Fruit fly (Drosophila melanogaster) S2 (cell line): ENCODE results near the gene SWIP.

Source experiments
- CG8478 ChIP-seq: fragments of >200 bp; optimal IDR thresholded peaks from 2 replicates; lab custom pipeline; 2018
- CTCF ChIP-seq, 2 experiments: fragments of >200 bp; optimal IDR thresholded peaks; 2 replicates each; lab custom pipeline; 2018

The SWIP gene

DNA sequence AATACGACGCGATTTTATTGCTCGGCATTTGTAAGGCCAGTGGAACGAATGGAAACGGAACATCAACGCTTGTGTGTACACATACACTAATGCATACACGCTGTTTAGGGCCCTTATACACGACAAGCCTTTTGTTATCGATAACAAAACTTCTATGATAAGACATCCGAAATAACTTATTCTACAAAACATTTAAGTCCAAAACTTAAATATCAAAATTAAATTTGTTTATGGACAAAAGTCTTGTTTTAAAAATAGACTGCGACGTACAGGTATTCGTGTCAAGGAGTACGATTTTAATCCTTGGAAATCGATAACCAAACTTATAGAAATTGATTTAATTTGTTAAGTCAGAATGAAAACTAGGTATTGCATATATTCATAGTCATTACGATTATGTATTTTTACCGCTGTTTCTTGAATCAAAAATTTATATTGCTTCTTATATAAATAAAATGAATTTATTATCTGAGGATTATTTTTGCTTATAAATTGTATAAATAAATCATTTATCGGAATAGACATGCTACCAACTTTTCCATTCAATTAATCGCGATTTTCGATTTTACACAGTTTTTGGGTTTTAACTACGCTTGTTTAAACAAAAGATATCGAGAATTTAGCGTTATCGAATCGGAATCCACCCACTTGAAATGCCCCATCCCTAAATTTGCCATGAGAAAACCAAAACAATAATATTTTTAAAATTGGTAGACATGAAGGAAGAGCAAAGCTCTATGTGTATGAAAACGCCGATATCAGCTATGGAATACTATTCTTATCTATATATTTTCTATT lies at the start of gene SWIP, which contains the start of gene CG9915:
Gene SWIP (plus strand): TSS at position 632 of the 798 bp plus-strand sequence.
Gene CG9915 (minus strand): TSS at position 61 of the 798 bp plus-strand sequence.
- TF ChIP-seq CTCF (optimal IDR thresholded peaks at IDR 0.05; lab: Kevin White, UChicago) (no peak), CG8478 (lab: Kevin White, UChicago) (no peak)

DNA sequence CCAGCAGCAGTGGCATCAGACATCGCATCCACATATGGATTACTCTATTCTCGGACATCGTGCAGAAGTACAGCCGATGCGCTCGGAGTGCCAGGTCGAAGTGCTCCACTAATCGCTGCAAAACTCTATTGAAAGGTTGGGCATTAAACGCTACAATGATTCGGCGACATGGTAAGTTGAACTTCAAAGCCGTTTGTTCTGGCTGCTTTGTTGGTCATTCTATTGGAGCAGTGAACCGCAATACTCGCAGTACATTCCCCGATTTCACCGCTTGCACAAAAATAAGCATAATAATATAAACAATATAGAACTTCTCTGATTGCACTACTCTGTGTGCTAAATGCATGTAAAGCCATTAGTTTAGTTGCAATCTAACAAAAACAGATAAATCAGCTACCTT lies 47.1 kb upstream of the SWIP start, which contains the start of gene CG12507:
Gene CG12507 (minus strand): TSS at position 101 of the 400 bp plus-strand sequence.
- TF ChIP-seq CG8478 (lab: Kevin White, UChicago) (no peak), CTCF (optimal IDR thresholded peaks at IDR 0.05; lab: Kevin White, UChicago) (no peak)

DNA sequence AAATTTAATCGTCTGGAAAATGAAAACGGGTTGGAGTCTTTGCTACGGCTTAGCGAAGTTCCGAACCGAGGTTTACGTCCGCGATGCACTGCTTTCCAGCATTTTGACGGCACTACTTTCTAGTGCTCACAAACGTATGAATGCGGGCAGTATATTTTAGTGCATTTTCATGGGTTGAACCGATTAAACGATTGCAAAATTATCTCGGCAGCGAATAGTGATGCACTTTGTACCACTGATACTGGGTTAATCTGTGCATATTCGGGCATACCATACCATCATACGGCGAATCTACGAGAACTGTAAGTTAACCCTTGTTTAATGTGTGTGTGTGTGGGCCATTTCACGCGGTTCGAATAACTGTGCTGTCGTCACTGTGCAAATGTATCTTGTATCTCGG lies 42.7 kb upstream of the SWIP start, which contains the start of gene Mfe2:
Gene Mfe2 (plus strand): TSS at position 157 of the 400 bp plus-strand sequence.
- TF ChIP-seq CG8478 (lab: Kevin White, UChicago) (no peak), CTCF (optimal IDR thresholded peaks at IDR 0.05; lab: Kevin White, UChicago) (peak; percentile 71 to 77)

DNA sequence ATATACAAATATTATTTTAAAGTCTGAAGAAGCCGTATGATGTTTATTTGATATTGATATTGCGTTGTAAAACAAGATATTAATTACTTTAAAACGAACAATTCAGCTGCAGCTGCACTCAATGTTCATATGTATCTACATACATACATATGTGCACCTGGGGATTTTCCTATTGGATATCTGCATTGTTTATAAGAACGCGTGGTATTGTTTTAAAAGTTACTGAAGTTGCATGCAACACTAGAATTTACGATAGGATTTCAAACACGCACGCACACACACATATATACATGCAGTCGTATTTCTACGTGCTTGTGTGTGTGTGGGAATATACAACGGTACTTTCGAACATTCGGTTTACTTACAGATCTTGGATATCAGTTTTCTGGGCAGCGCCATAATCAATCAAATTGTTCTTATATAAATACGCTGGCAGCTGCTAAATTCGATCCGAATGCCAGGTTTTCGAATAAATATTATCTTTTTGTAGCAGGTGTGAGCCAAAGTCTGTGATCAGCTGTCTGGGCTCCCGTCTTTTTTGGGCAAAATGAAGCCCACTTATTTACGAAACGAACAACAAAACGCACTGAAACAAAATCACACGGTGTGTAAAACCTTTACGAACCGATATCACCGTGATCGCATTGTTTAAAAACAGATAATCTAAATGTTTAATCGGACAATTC lies 38.2 kb upstream of the SWIP start:
- TF ChIP-seq CG8478 (lab: Kevin White, UChicago) (no peak), CTCF (optimal IDR thresholded peaks at IDR 0.05; lab: Kevin White, UChicago) (no peak)

DNA sequence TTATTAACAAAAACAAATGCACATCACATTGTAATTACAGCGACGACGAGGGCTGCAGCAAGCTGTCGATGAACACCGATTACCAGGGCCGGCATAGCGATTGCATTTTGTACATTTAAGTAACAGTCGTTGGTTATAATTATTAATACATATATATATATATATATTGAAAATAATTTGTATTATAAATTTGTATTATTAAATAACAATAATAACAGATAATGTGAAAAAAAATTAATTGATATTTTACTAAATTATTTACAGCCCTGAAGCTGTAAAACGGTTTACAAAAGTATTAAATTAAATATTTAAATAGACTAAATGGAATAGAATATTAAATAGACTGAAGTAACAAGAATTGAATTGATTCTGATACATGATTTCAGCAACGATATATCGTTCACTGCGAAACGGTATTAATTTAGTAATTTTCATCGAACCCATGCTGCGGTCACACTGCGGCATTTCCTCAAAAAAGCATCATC lies 37.6 kb upstream of the SWIP start, which contains the start of the genes kat80 and Prosalpha4:
Gene kat80 (minus strand): TSS at position 327 of the 485 bp plus-strand sequence.
Gene Prosalpha4 (plus strand): TSS at position 417 of the 485 bp plus-strand sequence.
- TF ChIP-seq CG8478 (lab: Kevin White, UChicago), result no peak
- no peak for TF ChIP-seq CTCF (optimal IDR thresholded peaks at IDR 0.05; lab: Kevin White, UChicago)

DNA sequence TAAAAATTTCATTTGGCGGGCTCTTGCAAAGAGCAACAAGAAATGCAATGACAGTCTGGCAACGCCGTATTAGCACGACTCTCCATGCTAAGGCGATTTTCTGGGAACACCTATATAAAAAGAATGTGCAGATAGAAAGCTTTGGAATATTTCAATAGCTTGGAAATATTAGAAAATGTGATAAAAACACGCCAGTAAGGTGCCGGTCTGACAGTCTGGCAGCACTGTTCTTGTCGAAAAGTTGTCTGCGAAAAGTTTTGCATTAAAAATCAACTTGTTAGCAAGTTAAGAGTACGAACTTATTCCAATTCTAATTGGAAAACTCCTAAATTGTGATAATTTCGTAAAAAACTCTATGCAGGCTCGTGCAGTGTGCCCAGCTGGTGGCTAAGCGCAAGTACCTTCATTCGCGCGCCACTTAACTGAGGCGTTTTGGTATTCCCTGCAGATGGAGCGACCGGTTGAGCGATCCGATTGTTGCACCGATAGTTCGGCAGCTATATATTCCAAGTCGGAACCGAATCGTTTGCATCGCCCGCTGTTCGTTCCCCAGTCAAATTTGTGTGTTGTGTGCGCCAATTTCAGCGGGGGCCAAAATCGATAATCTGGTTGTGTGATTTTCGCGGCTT lies 35.5 kb upstream of the SWIP start, which contains the start of gene eas:
Gene eas (plus strand): TSS at position 451 of the 629 bp plus-strand sequence.
- TF ChIP-seq CG8478 (lab: Kevin White, UChicago) (no peak), CTCF (optimal IDR thresholded peaks at IDR 0.05; lab: Kevin White, UChicago) (peak; percentile 20 to 36)

DNA sequence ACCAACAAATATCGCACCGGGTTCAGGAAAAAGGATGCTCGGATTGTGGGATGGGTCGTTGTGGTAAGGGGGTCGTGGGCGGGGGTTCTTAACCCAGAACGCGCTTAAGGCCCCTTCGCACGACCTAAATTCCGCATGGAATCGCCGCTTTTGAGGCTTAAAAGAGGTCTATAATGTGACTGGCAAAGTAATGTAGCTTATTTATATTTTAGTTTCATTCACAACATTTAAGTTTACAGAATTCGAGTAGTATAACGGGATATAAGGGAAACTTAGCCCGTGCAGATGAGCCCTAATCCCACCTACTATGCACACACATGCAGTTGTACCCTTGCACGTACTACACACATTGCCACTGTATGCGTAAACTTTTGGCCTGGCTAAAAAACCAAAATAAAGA lies 34.7 kb upstream of the SWIP start:
- TF ChIP-seq CTCF (optimal IDR thresholded peaks at IDR 0.05; lab: Kevin White, UChicago) (no peak), CG8478 (lab: Kevin White, UChicago) (no peak)

DNA sequence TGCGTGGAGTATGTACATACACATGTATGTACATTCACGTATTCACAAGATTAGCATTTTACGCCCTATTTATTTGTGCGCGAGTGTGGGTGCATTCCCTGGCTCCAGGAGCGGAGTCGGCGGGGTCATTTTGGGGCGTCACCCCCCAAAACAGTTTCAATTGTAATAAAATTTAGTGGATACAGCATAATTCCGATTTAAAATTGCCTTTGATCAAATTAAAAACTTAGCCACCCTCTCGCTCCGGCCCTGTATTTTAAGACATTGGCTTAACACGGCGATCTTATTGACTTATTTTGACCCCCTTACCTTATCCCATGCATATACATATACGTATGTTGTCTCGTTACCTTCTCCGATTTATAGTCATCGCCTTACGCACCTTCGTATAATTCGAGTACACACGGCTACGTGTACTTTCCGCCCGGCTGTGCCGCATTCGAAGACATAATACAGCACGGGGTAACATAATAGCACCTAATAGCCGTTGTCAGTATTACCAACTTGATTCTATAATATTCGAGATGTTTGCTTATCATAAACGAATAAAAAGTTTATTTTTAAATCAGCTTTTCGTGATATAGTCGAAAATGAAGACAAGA lies 34.1 kb upstream of the SWIP start:
- TF ChIP-seq CTCF (optimal IDR thresholded peaks at IDR 0.05; lab: Kevin White, UChicago), result no peak
- no peak for TF ChIP-seq CG8478 (lab: Kevin White, UChicago)

DNA sequence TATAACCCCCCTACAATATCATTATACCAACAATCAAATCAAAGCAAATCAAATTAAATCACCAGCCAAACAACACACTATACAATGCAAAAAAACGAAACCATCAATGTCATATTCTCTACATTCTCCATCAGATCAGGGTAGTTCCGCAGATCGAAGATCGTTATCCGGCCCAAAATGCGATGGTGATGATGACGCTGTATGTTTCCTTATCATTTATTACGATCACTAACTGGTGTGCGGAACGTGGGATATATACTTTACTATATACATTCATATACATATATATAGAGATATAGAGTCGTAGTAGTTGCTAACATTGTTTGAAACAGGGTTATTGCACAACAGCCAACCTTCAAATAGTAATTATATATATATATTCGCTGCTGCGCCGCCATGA lies 32.2 kb upstream of the SWIP start:
- TF ChIP-seq CG8478 (lab: Kevin White, UChicago) (no peak), CTCF (optimal IDR thresholded peaks at IDR 0.05; lab: Kevin White, UChicago) (no peak)

DNA sequence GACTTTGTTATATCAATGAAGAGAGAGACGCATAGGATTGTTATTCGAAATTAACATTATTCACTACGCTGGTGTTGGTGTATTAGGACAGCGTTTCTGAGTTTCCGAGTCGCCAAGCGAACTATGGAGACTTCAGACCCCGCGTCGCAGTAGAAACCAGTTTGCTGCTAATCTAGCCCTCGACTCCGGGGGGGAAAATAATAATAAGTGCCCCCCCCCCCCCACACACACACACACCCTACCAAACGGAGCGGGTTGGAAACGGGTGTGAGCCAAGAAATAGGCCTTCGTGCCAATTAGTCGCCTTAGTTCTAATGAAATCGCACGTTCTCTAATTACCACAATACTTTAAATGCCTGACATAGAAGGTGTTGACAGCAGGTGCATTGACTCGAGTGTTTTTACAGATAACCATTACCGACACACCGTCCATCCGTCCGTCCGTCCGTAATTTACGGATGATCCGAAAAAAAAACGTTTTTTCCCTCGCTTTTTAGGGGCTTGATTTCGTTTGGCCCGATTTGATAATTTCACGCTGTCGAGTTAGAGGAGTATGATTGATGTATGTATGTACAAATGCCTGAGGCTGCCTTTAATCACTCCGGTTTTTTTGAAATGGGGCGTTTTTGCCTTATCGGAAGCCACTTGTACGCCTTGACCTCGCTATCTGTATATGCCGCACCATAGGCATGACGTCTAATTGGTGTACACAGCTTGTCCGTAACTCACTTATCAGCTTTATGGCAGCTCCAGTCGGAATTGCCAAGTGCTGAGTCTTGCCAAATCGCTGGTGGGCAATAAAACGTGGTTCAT lies 31.6 kb upstream of the SWIP start:
- no peak for TF ChIP-seq CG8478 (lab: Kevin White, UChicago)
- TF ChIP-seq CTCF (optimal IDR thresholded peaks at IDR 0.05; lab: Kevin White, UChicago), result no peak

DNA sequence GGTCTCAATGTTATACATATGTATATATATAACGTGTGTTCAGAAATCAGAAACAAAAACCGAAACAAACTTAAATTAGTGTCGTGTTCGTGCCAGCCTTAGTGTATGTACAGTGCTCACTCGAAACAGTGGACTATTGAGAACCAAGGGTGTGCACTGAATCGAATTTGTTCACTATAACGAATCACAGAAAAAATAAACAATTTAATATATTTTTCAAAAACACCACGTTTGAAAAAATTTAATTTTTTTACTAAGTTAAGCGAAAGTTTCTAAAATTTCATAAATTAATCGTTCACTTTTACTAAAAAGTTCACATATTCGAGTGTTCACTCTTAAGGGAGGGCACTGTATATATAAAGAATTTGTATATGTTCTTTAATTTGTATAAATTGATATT lies 28.3 kb upstream of the SWIP start:
- TF ChIP-seq CTCF (optimal IDR thresholded peaks at IDR 0.05; lab: Kevin White, UChicago), result no peak
- TF ChIP-seq CG8478 (lab: Kevin White, UChicago), result no peak

DNA sequence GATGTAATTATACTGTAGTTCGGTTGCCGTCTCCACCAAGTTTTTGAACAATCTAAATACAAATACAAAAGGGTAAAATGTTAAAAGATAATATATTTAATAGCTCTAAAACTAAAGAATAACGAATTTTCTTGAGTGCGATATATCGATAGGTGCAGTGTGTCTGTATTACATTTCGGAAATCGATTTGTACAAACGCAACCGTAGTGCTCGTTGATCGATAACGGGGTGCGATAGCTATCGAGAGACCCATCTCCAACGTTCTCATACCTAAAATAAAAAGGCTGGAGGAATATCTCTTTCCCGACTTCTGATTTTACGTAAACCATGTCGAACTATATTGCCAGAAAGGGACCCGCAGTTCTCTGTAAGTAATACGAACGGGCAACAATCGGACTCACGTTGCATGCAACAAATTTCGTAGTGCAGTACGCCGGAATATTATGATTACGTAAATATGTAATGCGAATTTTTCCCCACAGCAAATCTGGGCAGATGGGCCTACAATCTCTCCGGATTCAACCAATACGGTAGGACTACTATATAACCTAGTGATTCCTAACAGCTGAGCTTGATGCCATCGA lies 27.3 kb upstream of the SWIP start, which contains the start of gene UQCR-14:
Gene UQCR-14 (plus strand): TSS at position 206 of the 584 bp plus-strand sequence.
- TF ChIP-seq CTCF (optimal IDR thresholded peaks at IDR 0.05; lab: Kevin White, UChicago) (peak in 1 of 2 experiments; percentile 7), CG8478 (lab: Kevin White, UChicago) (no peak)
